Worm (Caenorhabditis elegans) whole organism, L4 larva: ENCODE results near the gene F59F4.3.

Experiments
- D1046.2 ChIP-seq: fragments of 200-800 bp; sonication (Bioruptor generic); IDR thresholded peaks from 2 replicates; pipeline ENCODE4 v1.3.6; 2022; ENCODE audit warnings: missing genetic modification characterization, missing compliant biosample characterization
- F26F4.8 ChIP-seq: fragments of 200-800 bp; sonication (Bioruptor generic); conservative IDR thresholded peaks from 2 replicates; pipeline ENCODE4 v1.3.6; 2022; ENCODE audit warnings: missing genetic modification characterization, missing compliant biosample characterization
- F49E8.2 ChIP-seq: sonication (generic microtip); optimal IDR thresholded peaks from 2 replicates; lab custom pipeline; 2016; ENCODE audit warnings: missing compliant biosample characterization, mild to moderate bottlenecking, missing genetic modification characterization, borderline replicate concordance
- T26A8.4 ChIP-seq: fragments of 200-800 bp; sonication (Bioruptor generic); IDR thresholded peaks from 2 replicates; pipeline ENCODE4 v1.3.6; 2022; ENCODE audit warnings: missing genetic modification characterization, missing compliant biosample characterization
- Y48G9A.11 ChIP-seq: fragments of 200-800 bp; sonication (Bioruptor generic); IDR thresholded peaks from 2 replicates; pipeline ENCODE4 v1.3.6; 2022; ENCODE audit warnings: missing genetic modification reagents, missing genetic modification characterization, missing compliant biosample characterization
- ZK337.2 ChIP-seq: fragments of 200-800 bp; sonication (Bioruptor generic); IDR thresholded peaks from 2 replicates; pipeline ENCODE4 v1.3.6; 2022; ENCODE audit warnings: missing genetic modification reagents, missing genetic modification characterization, missing compliant biosample characterization
- aha-1 ChIP-seq: fragments of 150-350 bp; peaks from one replicate; lab custom pipeline; 2014; ENCODE audit warnings: missing biosample characterization, missing genetic modification characterization
- arid-1 ChIP-seq: fragments of 200-800 bp; sonication (Bioruptor generic); conservative IDR thresholded peaks from 2 replicates; pipeline ENCODE4 v1.3.6; 2022; ENCODE audit warnings: missing genetic modification reagents, missing genetic modification characterization, missing compliant biosample characterization
- ceh-20 ChIP-seq: fragments of 200-800 bp; sonication (Bioruptor generic); IDR thresholded peaks from 2 replicates; pipeline ENCODE4 v1.3.6; 2022; ENCODE audit warnings: missing genetic modification reagents, missing genetic modification characterization, missing compliant biosample characterization
- ceh-44 ChIP-seq: fragments of 200-800 bp; sonication (Bioruptor generic); IDR thresholded peaks from 2 replicates; pipeline ENCODE4 v1.3.6; 2022; ENCODE audit warnings: missing genetic modification reagents, missing genetic modification characterization, missing compliant biosample characterization
- ceh-62 ChIP-seq: sonication (generic microtip); optimal IDR thresholded peaks from 2 replicates; lab custom pipeline; 2017; ENCODE audit warnings: missing biosample characterization, missing genetic modification characterization
- ctbp-1 ChIP-seq: fragments of 200-800 bp; sonication (Bioruptor generic); IDR thresholded peaks from 2 replicates; pipeline ENCODE4 v1.3.6; 2022; ENCODE audit warnings: missing genetic modification reagents, missing genetic modification characterization, missing compliant biosample characterization
- daf-12 ChIP-seq: fragments of 150-350 bp; optimal IDR thresholded peaks from 2 replicates; lab custom pipeline; 2014; ENCODE audit warnings: missing biosample characterization, missing genetic modification reagents, missing genetic modification characterization
- daf-19 ChIP-seq: fragments of 200-800 bp; sonication (Bioruptor generic); conservative IDR thresholded peaks from 2 replicates; pipeline ENCODE4 v1.3.6; 2022; ENCODE audit warnings: missing genetic modification characterization, missing compliant biosample characterization
- dmd-8 ChIP-seq: fragments of 200-800 bp; sonication (Bioruptor generic); IDR thresholded peaks from 2 replicates; pipeline ENCODE4 v1.3.6; 2022; ENCODE audit warnings: missing genetic modification characterization, missing compliant biosample characterization
- dmd-9 ChIP-seq: fragments of 200-800 bp; sonication (Bioruptor generic); IDR thresholded peaks from 2 replicates; pipeline ENCODE4 v1.3.6; 2022; ENCODE audit warnings: missing genetic modification reagents, missing genetic modification characterization, missing compliant biosample characterization
- duxl-1 ChIP-seq: sonication (generic microtip); optimal IDR thresholded peaks from 2 replicates; lab custom pipeline; 2016; ENCODE audit warnings: mild to moderate bottlenecking, missing genetic modification characterization, moderate library complexity, missing compliant biosample characterization; ENCODE audit not compliant: poor library complexity
- egl-43 ChIP-seq: fragments of 200-800 bp; sonication (Bioruptor generic); IDR thresholded peaks from 2 replicates; pipeline ENCODE4 v1.3.6; 2022; ENCODE audit warnings: missing genetic modification reagents, missing genetic modification characterization, missing compliant biosample characterization
- gei-8 ChIP-seq: fragments of 200-800 bp; sonication (Bioruptor generic); optimal IDR thresholded peaks from 2 replicates; lab custom pipeline; 2018; ENCODE audit warnings: mild to moderate bottlenecking, missing genetic modification characterization, missing compliant biosample characterization
- hif-1 ChIP-seq, 2 experiments: sonication (generic microtip); optimal IDR thresholded peaks; 2 replicates each; lab custom pipeline; 2016 to 2017; ENCODE audit warnings: missing compliant biosample characterization in 2 of 2, missing genetic modification characterization in 2 of 2, missing genetic modification reagents in 2 of 2, missing genotype in 2 of 2, mild to moderate bottlenecking in 1 of 2
- hlh-30 ChIP-seq: sonication (generic microtip); optimal IDR thresholded peaks from 2 replicates; lab custom pipeline; 2017; ENCODE audit warnings: antibody characterized with exemption, mild to moderate bottlenecking, missing genetic modification characterization, missing compliant biosample characterization; ENCODE audit not compliant: insufficient read depth
- lim-7 ChIP-seq: fragments of 200-800 bp; sonication (Bioruptor generic); IDR thresholded peaks from 2 replicates; pipeline ENCODE4 v1.3.6; 2022; ENCODE audit warnings: missing genetic modification characterization, missing compliant biosample characterization
- lin-1 ChIP-seq: fragments of 200-800 bp; sonication (Bioruptor generic); IDR thresholded peaks from 2 replicates; pipeline ENCODE4 v1.3.6; 2022; ENCODE audit warnings: missing genetic modification reagents, missing genetic modification characterization, missing compliant biosample characterization
- lin-13 ChIP-seq: fragments of 150-350 bp; optimal IDR thresholded peaks from 2 replicates; lab custom pipeline; 2014; ENCODE audit warnings: missing biosample characterization, missing genetic modification reagents, missing genetic modification characterization
- lir-3 ChIP-seq: sonication (generic microtip); optimal IDR thresholded peaks from 2 replicates; lab custom pipeline; 2016; ENCODE audit warnings: mild to moderate bottlenecking, missing genetic modification characterization, missing compliant biosample characterization
- madf-9 ChIP-seq: fragments of 200-800 bp; sonication (Bioruptor generic); conservative IDR thresholded peaks from 2 replicates; pipeline ENCODE4 v1.3.6; 2022; ENCODE audit warnings: missing genetic modification reagents, missing genetic modification characterization, missing compliant biosample characterization
- mep-1 ChIP-seq: fragments of 150-350 bp; sonication (generic microtip); optimal IDR thresholded peaks from 3 replicates; lab custom pipeline; 2014; ENCODE audit warnings: missing biosample characterization, missing genetic modification characterization
- mxl-2 ChIP-seq: fragments of 200-800 bp; sonication (Bioruptor generic); conservative IDR thresholded peaks from 2 replicates; pipeline ENCODE4 v1.3.6; 2022; ENCODE audit warnings: missing genetic modification reagents, missing genetic modification characterization, missing compliant biosample characterization
- nhr-11 ChIP-seq: fragments of 150-350 bp; optimal IDR thresholded peaks from 2 replicates; lab custom pipeline; 2014; ENCODE audit warnings: missing biosample characterization, missing genetic modification characterization
- nhr-25 ChIP-seq: sonication (generic microtip); optimal IDR thresholded peaks from 2 replicates; lab custom pipeline; 2017; ENCODE audit warnings: missing genetic modification characterization, mild to moderate bottlenecking, missing compliant biosample characterization, antibody characterized with exemption, moderate library complexity, borderline replicate concordance; ENCODE audit not compliant: insufficient read depth
- nhr-77 ChIP-seq: fragments of 150-350 bp; optimal IDR thresholded peaks from 2 replicates; lab custom pipeline; 2014; ENCODE audit warnings: missing biosample characterization, missing genetic modification characterization
- pha-4 ChIP-seq, 2 experiments: fragments of 150-350 bp in 1 of 2; fragments of 200-800 bp in 1 of 2; sonication (Bioruptor generic) in 1 of 2; IDR thresholded peaks in 1 of 2; optimal IDR thresholded peaks in 1 of 2; 2 replicates each; pipeline versions ENCODE4 v1.3.6 to Lab custom; 2014 to 2022; ENCODE audit warnings: missing genetic modification characterization in 2 of 2, missing genetic modification reagents in 2 of 2, missing biosample characterization in 1 of 2, missing compliant biosample characterization in 1 of 2
- php-3 ChIP-seq: fragments of 200-800 bp; sonication (Bioruptor generic); IDR thresholded peaks from 2 replicates; pipeline ENCODE4 v1.3.6; 2022; ENCODE audit warnings: missing genetic modification reagents, missing genetic modification characterization, missing compliant biosample characterization
- pqm-1 ChIP-seq: sonication (generic microtip); optimal IDR thresholded peaks from 2 replicates; lab custom pipeline; 2017; ENCODE audit warnings: missing biosample characterization, missing genetic modification characterization
- sdz-12 ChIP-seq: fragments of 200-800 bp; sonication (Bioruptor generic); optimal IDR thresholded peaks from 2 replicates; lab custom pipeline; 2018; ENCODE audit warnings: mild to moderate bottlenecking, missing genetic modification characterization, missing compliant biosample characterization
- set-16 ChIP-seq: fragments of 200-800 bp; sonication (Bioruptor generic); IDR thresholded peaks from 2 replicates; pipeline ENCODE4 v1.3.6; 2022; ENCODE audit warnings: missing genetic modification reagents, missing genetic modification characterization, missing compliant biosample characterization
- snpc-1.2 ChIP-seq: fragments of 200-800 bp; sonication (Bioruptor generic); IDR thresholded peaks from 2 replicates; pipeline ENCODE4 v1.3.6; 2022; ENCODE audit warnings: missing genetic modification reagents, missing genetic modification characterization, missing compliant biosample characterization
- snpc-4 ChIP-seq: fragments of 150-350 bp; optimal IDR thresholded peaks from 2 replicates; lab custom pipeline; 2014; ENCODE audit warnings: missing biosample characterization, missing genetic modification characterization
- spr-3 ChIP-seq: fragments of 200-800 bp; sonication (Bioruptor generic); optimal IDR thresholded peaks from 2 replicates; lab custom pipeline; 2018; ENCODE audit warnings: mild to moderate bottlenecking, missing genetic modification characterization, missing compliant biosample characterization
- tra-1 ChIP-seq: fragments of 200-800 bp; sonication (Bioruptor generic); IDR thresholded peaks from 2 replicates; pipeline ENCODE4 v1.3.6; 2022; ENCODE audit warnings: missing genetic modification reagents, missing genetic modification characterization, missing compliant biosample characterization
- unc-62 ChIP-seq, 3 experiments: fragments of 150-350 bp in 1 of 3; sonication (generic microtip); optimal IDR thresholded peaks in 2 of 3; peaks in 1 of 3; 1 replicate in 1 of 3; 2 replicates in 2 of 3; lab custom pipeline; 2014 to 2017; ENCODE audit warnings: missing biosample characterization in 3 of 3, missing genetic modification characterization in 3 of 3, missing genetic modification reagents in 3 of 3, missing genotype in 1 of 3
- vab-7 ChIP-seq: fragments of 200-800 bp; sonication (Bioruptor generic); IDR thresholded peaks from 2 replicates; pipeline ENCODE4 v1.3.6; 2022; ENCODE audit warnings: missing genetic modification reagents, missing genetic modification characterization, missing compliant biosample characterization
- zip-2 ChIP-seq: fragments of 150-350 bp; optimal IDR thresholded peaks from 2 replicates; lab custom pipeline; 2014; ENCODE audit warnings: missing biosample characterization, missing genetic modification characterization

F59F4.3 gene

ce11 chrX:15801827-15802226, 45.6 kb downstream of the F59F4.3 start:
- TF ChIP-seq set-16 (GFP tag; lab: Robert Waterston, UW) (peak; percentile 58), lin-13 (GFP tag; lab: Kevin White, UChicago) (no peak), php-3 (GFP tag; lab: Robert Waterston, UW) (no peak), snpc-4 (tag; lab: Kevin White, UChicago) (no peak), Y48G9A.11 (0 out of 2 replicates have a peak, but pooled peaks have one; percentile 30)

ce11 chrX:15799595-15799994, 47.8 kb downstream of the F59F4.3 start, which contains the start of gene Y7A5A.6:
TSS of gene Y7A5A.6 (minus strand) at chrX:15799695.
- no peak for TF ChIP-seq lim-7 (GFP tag; lab: Robert Waterston, UW)
- no peak for TF ChIP-seq dmd-8 (GFP tag; lab: Robert Waterston, UW)
- no peak for TF ChIP-seq F49E8.2 (tag; lab: Kevin White, UChicago)
- TF ChIP-seq php-3 (GFP tag; lab: Robert Waterston, UW): no peak
- peak; percentile 30 for TF ChIP-seq hlh-30 (tag; lab: Kevin White, UChicago)

ce11 chrX:15796633-15797032, 50.8 kb downstream of the F59F4.3 start:
- TF ChIP-seq ctbp-1 (0 out of 2 replicates have a peak, but pooled peaks have one; percentile 16), hlh-30 (tag; lab: Kevin White, UChicago) (peak; percentile 14), spr-3 (GFP tag; lab: Kevin White, UChicago) (peak; percentile 21), lin-13 (GFP tag; lab: Kevin White, UChicago) (no peak), Y48G9A.11 (0 out of 2 replicates have a peak, but pooled peaks have one; percentile 26), zip-2 (tag; lab: Kevin White, UChicago) (peak; percentile 70), dmd-9 (GFP tag; lab: Robert Waterston, UW) (no peak), gei-8 (GFP tag; lab: Kevin White, UChicago) (no peak), unc-62 (GFP tag; optimal IDR thresholded peaks at IDR 0.05 in 1 of 2; lab: Kevin White, UChicago) (peak in 1 of 2 experiments; percentile 85), unc-62 (tag; optimal IDR thresholded peaks at IDR 0.05; lab: Kevin White, UChicago) (no peak), lim-7 (GFP tag; lab: Robert Waterston, UW) (0 out of 2 replicates have a peak, but pooled peaks have one; percentile 56), pha-4 (GFP tag; IDR thresholded peaks at IDR 0.05; lab: Robert Waterston, UW) (no peak), pha-4 (tag; optimal IDR thresholded peaks at IDR 0.05; lab: Kevin White, UChicago) (no peak), dmd-8 (GFP tag; lab: Robert Waterston, UW) (no peak), vab-7 (GFP tag; lab: Robert Waterston, UW) (no peak), mxl-2 (GFP tag; lab: Robert Waterston, UW) (no peak), egl-43 (GFP tag; lab: Robert Waterston, UW) (peak; percentile 74), ceh-20 (GFP tag; lab: Robert Waterston, UW) (no peak), F26F4.8 (GFP tag; lab: Robert Waterston, UW) (no peak), daf-12 (no peak), hif-1 (tag; optimal IDR thresholded peaks at IDR 0.05; lab: Kevin White, UChicago) (no peak), D1046.2 (GFP tag; lab: Robert Waterston, UW) (0 out of 2 replicates have a peak, but pooled peaks have one; percentile 24), ZK337.2 (GFP tag; lab: Robert Waterston, UW) (peak; percentile 41; the same call in 1 of the 2 replicates), nhr-11 (tag; lab: Kevin White, UChicago) (no peak), sdz-12 (no peak), nhr-77 (no peak), set-16 (GFP tag; lab: Robert Waterston, UW) (no peak), ceh-62 (tag; lab: Kevin White, UChicago) (no peak), arid-1 (GFP tag; lab: Robert Waterston, UW) (no peak), aha-1 (tag; lab: Kevin White, UChicago) (peak; percentile 88), T26A8.4 (GFP tag; lab: Robert Waterston, UW) (peak; percentile 67; the same call in 1 of the 2 replicates), pqm-1 (tag; lab: Kevin White, UChicago) (no peak), lin-1 (GFP tag; lab: Robert Waterston, UW) (0 out of 2 replicates have a peak, but pooled peaks have one; percentile 31), snpc-4 (tag; lab: Kevin White, UChicago) (no peak), tra-1 (GFP tag; lab: Robert Waterston, UW) (peak; percentile 43; the same call in 1 of the 2 replicates), snpc-1.2 (peak; percentile 73), nhr-25 (tag; lab: Kevin White, UChicago) (no peak), ceh-44 (GFP tag; lab: Robert Waterston, UW) (no peak), duxl-1 (peak; percentile 33), lir-3 (tag; lab: Kevin White, UChicago) (no peak), mep-1 (tag; lab: Kevin White, UChicago) (no peak), daf-19 (no peak), madf-9 (GFP tag; lab: Robert Waterston, UW) (no peak)
